Worm (Caenorhabditis elegans) whole organism, early embryonic: ENCODE data around the gene frm-7.

Experiments used
- aly-1 ChIP-seq: sonication (generic microtip); optimal IDR thresholded peaks from 2 replicates; lab custom pipeline; 2016; ENCODE audit warnings: missing genetic modification characterization, missing compliant biosample characterization
- ama-1 ChIP-seq: fragments of 150-350 bp; optimal IDR thresholded peaks from 2 replicates; lab custom pipeline; 2014
- ceh-36 ChIP-seq: sonication (generic microtip); optimal IDR thresholded peaks from 2 replicates; lab custom pipeline; 2016; ENCODE audit warnings: missing genetic modification characterization, inconsistent platforms, missing compliant biosample characterization
- flt-1 ChIP-seq: fragments of 200-800 bp; sonication (Bioruptor generic); IDR thresholded peaks from 2 replicates; pipeline ENCODE4 v1.3.6; 2022; ENCODE audit warnings: missing genetic modification characterization, missing compliant biosample characterization
- hnd-1 ChIP-seq: sonication (generic microtip); optimal IDR thresholded peaks from 2 replicates; lab custom pipeline; 2016; ENCODE audit warnings: missing genetic modification characterization, missing compliant biosample characterization
- scrt-1 ChIP-seq: fragments of 200-800 bp; sonication (Bioruptor generic); IDR thresholded peaks from 2 replicates; pipeline ENCODE4 v1.3.6; 2022; ENCODE audit warnings: missing genetic modification characterization, missing compliant biosample characterization
- tbx-11 ChIP-seq: fragments of 200-800 bp; sonication (Bioruptor generic); IDR thresholded peaks from 2 replicates; pipeline ENCODE4 v1.3.6; 2022; ENCODE audit warnings: missing genetic modification characterization, missing compliant biosample characterization

DNA sequence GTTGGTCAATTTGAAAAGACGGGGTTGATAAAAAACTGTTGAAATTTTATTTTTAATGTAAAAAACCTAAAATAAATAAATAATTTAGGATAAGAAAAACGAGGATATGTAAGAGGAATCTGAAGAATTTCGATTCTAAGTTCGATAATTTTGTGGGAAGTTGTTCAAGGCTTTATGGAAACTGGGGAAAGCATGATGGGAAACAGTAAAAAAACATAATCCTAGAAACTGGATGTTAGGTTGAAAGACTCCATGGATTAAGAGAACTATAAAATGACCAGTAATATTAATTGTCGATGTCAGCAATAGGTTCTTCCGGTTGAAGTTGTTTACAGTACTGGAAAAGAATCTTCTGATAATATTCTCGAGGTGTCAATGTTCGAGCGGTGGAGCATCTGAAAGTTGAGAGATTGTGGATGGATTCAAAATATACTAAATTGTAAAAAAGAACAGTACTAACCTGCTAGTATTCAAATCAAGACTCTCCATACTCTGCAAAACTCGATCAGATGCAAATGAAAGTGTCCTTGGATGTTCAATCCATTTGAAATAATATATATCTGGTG lies 18.1 kb downstream of the frm-7 start:
- TF ChIP-seq flt-1 (GFP tag; lab: Robert Waterston, UW) (no peak), ama-1 (no peak), aly-1 (tag; lab: Kevin White, UChicago) (no peak), hnd-1 (no peak), scrt-1 (no peak), tbx-11 (GFP tag; lab: Robert Waterston, UW) (no peak), ceh-36 (tag; lab: Kevin White, UChicago) (no peak)
